Worm (Caenorhabditis elegans) whole organism, mixed stage, embryonic: ENCODE results near the gene C14F11.4.

ENCODE experiments used
- blmp-1 ChIP-seq: fragments of 150-350 bp; optimal IDR thresholded peaks from 2 replicates; lab custom pipeline; 2014; ENCODE audit warnings: missing biosample characterization, missing genetic modification characterization
- ces-1 ChIP-seq: fragments of 150-350 bp; optimal IDR thresholded peaks from 2 replicates; lab custom pipeline; 2014; ENCODE audit warnings: missing biosample characterization, missing genetic modification reagents, missing genetic modification characterization
- elt-1 ChIP-seq: sonication (generic microtip); optimal IDR thresholded peaks from 2 replicates; lab custom pipeline; 2017; ENCODE audit warnings: missing genetic modification characterization, mild to moderate bottlenecking, missing compliant biosample characterization, antibody characterized with exemption, moderate library complexity, borderline replicate concordance; ENCODE audit not compliant: insufficient read depth
- nhr-12 ChIP-seq: fragments of 150-350 bp; optimal IDR thresholded peaks from 2 replicates; lab custom pipeline; 2014; ENCODE audit warnings: missing biosample characterization, missing genetic modification characterization
- pha-4 ChIP-seq: fragments of 150-350 bp; optimal IDR thresholded peaks from 2 replicates; lab custom pipeline; 2018; ENCODE audit warnings: missing biosample characterization, missing genetic modification reagents, missing genetic modification characterization
- snpc-4 ChIP-seq: fragments of 150-350 bp; optimal IDR thresholded peaks from 2 replicates; lab custom pipeline; 2014; ENCODE audit warnings: missing biosample characterization, missing genetic modification characterization
- unc-62 ChIP-seq: fragments of 150-350 bp; optimal IDR thresholded peaks from 2 replicates; lab custom pipeline; 2014; ENCODE audit warnings: missing biosample characterization, missing genetic modification reagents, missing genetic modification characterization

- TF ChIP-seq elt-1 (tag; lab: Kevin White, UChicago) (no peak), snpc-4 (no peak), unc-62 (no peak), ces-1 (GFP tag; lab: Kevin White, UChicago) (no peak), pha-4 (tag; lab: Kevin White, UChicago) (no peak), nhr-12 (tag; lab: Kevin White, UChicago) (no peak), blmp-1 (tag; lab: Kevin White, UChicago) (no peak)
Observed at ce11 chrX:6271718-6272117, 38.9 kb upstream of the C14F11.4 start, which contains the start of gene lro-1.
